Worm (Caenorhabditis elegans): Measurements from ENCODE around the gene Y62H9A.8.
A peak's percentile ranks its signal among the peaks of the same experiment; 100 is the strongest.

The Y62H9A.8 gene

DNA sequence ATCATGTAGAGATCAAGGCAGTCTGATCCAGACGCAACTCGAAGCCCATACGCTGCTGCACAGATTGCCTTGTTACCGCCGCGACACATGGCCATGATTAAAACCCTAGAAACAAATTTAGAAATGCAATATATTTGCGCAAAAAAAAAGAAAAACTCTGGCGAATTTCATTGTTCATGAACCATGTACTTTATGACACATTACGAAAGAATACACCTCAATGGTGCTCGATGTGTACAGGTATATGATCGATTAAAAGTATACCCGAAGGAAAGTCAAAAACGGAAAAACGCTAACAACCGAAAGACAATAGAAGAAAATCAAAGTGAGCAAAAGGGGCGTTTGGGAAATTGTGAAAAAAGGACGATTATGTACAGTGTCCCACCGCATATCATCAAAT, at the start of gene Y62H9A.8:
Gene Y62H9A.8 (minus strand): TSS at position 101 of the 400 bp plus-strand sequence.
- TF ChIP-seq hlh-13 (GFP tag; optimal IDR thresholded peaks at IDR 0.05): no peak
- no peak for TF ChIP-seq ceh-24 (tag; optimal IDR thresholded peaks at IDR 0.05)
- no peak for TF ChIP-seq ahr-1 (tag; optimal IDR thresholded peaks at IDR 0.05)
- TF ChIP-seq sdc-2 (tag; optimal IDR thresholded peaks at IDR 0.05): no peak
- no peak for TF ChIP-seq pat-9 (tag; optimal IDR thresholded peaks at IDR 0.05)
- TF ChIP-seq ceh-30 (tag; optimal IDR thresholded peaks at IDR 0.05): no peak
- TF ChIP-seq F13H6.1 (tag; optimal IDR thresholded peaks at IDR 0.05): no peak
- no peak for TF ChIP-seq fax-1 (tag; optimal IDR thresholded peaks at IDR 0.05)
- TF ChIP-seq hlh-30 (tag; optimal IDR thresholded peaks at IDR 0.05; ENCODE audit: insufficient read depth): no peak
- no peak for TF ChIP-seq pqm-1 (tag; optimal IDR thresholded peaks at IDR 0.05)
- no peak for TF ChIP-seq unc-42 (tag; optimal IDR thresholded peaks at IDR 0.05)
- no peak for TF ChIP-seq ref-2 (tag; optimal IDR thresholded peaks at IDR 0.05)
- no peak for TF ChIP-seq syd-9 (tag; optimal IDR thresholded peaks at IDR 0.05)
- TF ChIP-seq unc-86 (tag; optimal IDR thresholded peaks at IDR 0.05): no peak
- TF ChIP-seq che-1 (tag; optimal IDR thresholded peaks at IDR 0.05): no peak
- no peak for TF ChIP-seq npax-4 (tag; optimal IDR thresholded peaks at IDR 0.05)
- no peak for TF ChIP-seq C08G9.2 (tag; optimal IDR thresholded peaks at IDR 0.05)

DNA sequence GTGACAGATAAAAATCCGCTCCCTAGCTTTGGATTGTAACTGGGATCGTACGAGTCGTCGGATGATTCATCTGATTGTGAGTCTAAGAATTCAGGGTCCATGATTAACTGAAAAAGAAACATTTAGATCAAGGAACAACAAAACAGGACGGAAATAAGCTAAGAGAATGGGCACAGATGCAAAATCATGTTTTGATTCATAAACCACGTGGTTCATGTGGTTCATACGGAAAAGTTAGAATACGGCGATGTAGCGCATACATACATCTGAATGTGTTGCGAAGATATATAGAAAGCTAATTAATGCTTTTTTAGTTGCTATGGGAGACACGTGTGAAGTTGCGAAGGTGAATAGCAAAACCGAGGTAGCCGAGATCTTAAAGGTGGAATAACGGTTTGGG, 49.7 kb upstream of the Y62H9A.8 start, which contains the start of gene F55G7.3:
Gene F55G7.3 (minus strand): TSS at position 101 of the 400 bp plus-strand sequence.
- TF ChIP-seq hlh-8 (tag; optimal IDR thresholded peaks at IDR 0.05): no peak

DNA sequence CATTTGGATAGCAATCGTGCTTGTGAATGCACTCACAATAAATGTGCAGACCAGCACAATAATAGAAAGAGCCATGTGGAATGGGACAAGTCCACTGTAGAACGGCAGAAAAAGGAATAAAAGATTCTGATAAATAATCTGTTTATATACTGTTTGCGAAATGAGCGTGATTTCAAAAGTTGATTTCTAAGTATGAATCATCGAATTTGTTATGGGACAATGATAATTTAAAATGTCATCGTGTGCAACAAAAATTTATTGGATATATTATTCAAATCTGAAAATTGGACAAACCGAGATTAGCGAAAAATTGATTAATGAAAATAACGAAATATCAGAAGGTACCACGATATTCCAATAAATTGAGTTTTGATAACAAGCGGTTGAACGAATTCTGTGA, 46.6 kb upstream of the Y62H9A.8 start, which contains the start of gene F55G7.5:
Gene F55G7.5 (minus strand): TSS at position 101 of the 400 bp plus-strand sequence.
- TF ChIP-seq che-1 (tag; optimal IDR thresholded peaks at IDR 0.05) (no peak), ceh-30 (tag; optimal IDR thresholded peaks at IDR 0.05) (no peak), hlh-8 (tag; optimal IDR thresholded peaks at IDR 0.05) (no peak), sox-4 (tag; optimal IDR thresholded peaks at IDR 0.05) (no peak), pha-4 (tag; optimal IDR thresholded peaks at IDR 0.05) (no peak), fkh-6 (tag; optimal IDR thresholded peaks at IDR 0.05) (no peak), ets-4 (tag; optimal IDR thresholded peaks at IDR 0.05) (no peak), hlh-30 (tag; optimal IDR thresholded peaks at IDR 0.05; ENCODE audit: insufficient read depth) (no peak), syd-9 (tag; optimal IDR thresholded peaks at IDR 0.05) (no peak), C08G9.2 (tag; optimal IDR thresholded peaks at IDR 0.05) (no peak), ahr-1 (tag; optimal IDR thresholded peaks at IDR 0.05) (no peak), ceh-6 (GFP tag; optimal IDR thresholded peaks at IDR 0.05) (no peak), sox-2 (GFP tag; IDR thresholded peaks at IDR 0.05) (no peak), fax-1 (tag; optimal IDR thresholded peaks at IDR 0.05) (no peak), mec-3 (tag; optimal IDR thresholded peaks at IDR 0.05; ENCODE audit: borderline replicate concordance) (no peak), unc-55 (GFP tag; optimal IDR thresholded peaks at IDR 0.05) (no peak), ceh-18 (tag; optimal IDR thresholded peaks at IDR 0.05) (no peak), Y22D7AL.16 (tag; optimal IDR thresholded peaks at IDR 0.05) (no peak), tbx-2 (tag; optimal IDR thresholded peaks at IDR 0.05) (no peak), eyg-1 (tag; optimal IDR thresholded peaks at IDR 0.05) (no peak)

DNA sequence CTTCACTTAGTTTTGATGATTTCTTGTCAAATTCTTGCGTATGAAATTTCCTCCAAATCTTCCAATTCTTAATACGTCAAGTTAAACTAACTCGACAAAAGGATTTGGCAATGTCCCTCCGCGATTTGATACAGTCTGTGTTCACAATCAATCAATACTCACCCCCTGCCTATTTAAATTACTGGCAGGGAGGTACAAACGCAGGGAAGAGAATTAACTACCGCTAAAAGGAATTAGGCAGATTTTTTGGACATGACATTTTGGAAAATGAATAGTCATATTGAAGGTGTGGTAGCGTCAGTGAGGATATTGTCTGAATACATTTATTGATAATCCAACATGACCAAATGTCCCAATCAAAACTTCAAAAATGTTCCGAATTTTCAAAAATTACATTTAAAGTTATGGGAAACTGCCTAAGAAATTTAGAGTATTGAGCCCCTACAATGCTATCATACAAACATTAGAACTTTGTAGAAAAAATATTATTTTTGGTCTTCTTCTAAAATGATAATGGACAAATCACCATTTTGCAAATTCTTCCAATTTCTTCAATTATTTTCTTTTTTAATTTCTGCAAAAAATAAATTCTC, 45.2 kb upstream of the Y62H9A.8 start:
- peak; percentile 61 for TF ChIP-seq sox-4 (tag; optimal IDR thresholded peaks at IDR 0.05)
- TF ChIP-seq hlh-6 (tag; optimal IDR thresholded peaks at IDR 0.05): peak; percentile 56
- peak; percentile 9 for TF ChIP-seq zip-5 (tag; optimal IDR thresholded peaks at IDR 0.05)
- no peak for TF ChIP-seq pha-2 (tag; optimal IDR thresholded peaks at IDR 0.05)
- peak; percentile 57 for TF ChIP-seq fkh-6 (tag; optimal IDR thresholded peaks at IDR 0.05)
- peak; percentile 92 for TF ChIP-seq ceh-31 (tag; optimal IDR thresholded peaks at IDR 0.05)
- no peak for TF ChIP-seq eyg-1 (tag; optimal IDR thresholded peaks at IDR 0.05)
- TF ChIP-seq ceh-24 (tag; optimal IDR thresholded peaks at IDR 0.05): no peak
- TF ChIP-seq C38D4.7 (GFP tag; optimal IDR thresholded peaks at IDR 0.05): no peak
- TF ChIP-seq pax-1 (tag; optimal IDR thresholded peaks at IDR 0.05): peak; percentile 92
- TF ChIP-seq elt-2 (tag; optimal IDR thresholded peaks at IDR 0.05): peak; percentile 79
- TF ChIP-seq ceh-19 (GFP tag; optimal IDR thresholded peaks at IDR 0.05): peak; percentile 53
- peak; percentile 58 for TF ChIP-seq lim-6 (tag; optimal IDR thresholded peaks at IDR 0.05)
- peak; percentile 74 for TF ChIP-seq ceh-2 (tag; optimal IDR thresholded peaks at IDR 0.05)
- peak; percentile 86 for TF ChIP-seq ceh-34 (tag; optimal IDR thresholded peaks at IDR 0.05)
- peak; percentile 73 for TF ChIP-seq hlh-30 (tag; optimal IDR thresholded peaks at IDR 0.05; ENCODE audit: insufficient read depth)
- peak; percentile 70 for TF ChIP-seq F13H6.1 (tag; optimal IDR thresholded peaks at IDR 0.05)
- peak; percentile 79 for TF ChIP-seq ceh-48 (tag; optimal IDR thresholded peaks at IDR 0.05)
- TF ChIP-seq elt-4 (tag; optimal IDR thresholded peaks at IDR 0.05): no peak
- TF ChIP-seq ceh-18 (tag; optimal IDR thresholded peaks at IDR 0.05): peak; percentile 96
- peak; percentile 53 for TF ChIP-seq ttx-3 (tag; optimal IDR thresholded peaks at IDR 0.05)
- no peak for TF ChIP-seq ceh-9 (tag; optimal IDR thresholded peaks at IDR 0.05)
- TF ChIP-seq C08G9.2 (tag; optimal IDR thresholded peaks at IDR 0.05): peak; percentile 65
- peak; percentile 13 for TF ChIP-seq ceh-22 (tag; optimal IDR thresholded peaks at IDR 0.05)

Measured in whole organism, late embryonic.